Worm (Caenorhabditis elegans) whole organism, L4 larva: Measurements from ENCODE around the gene ZK622.1.
A peak's percentile ranks its signal among the peaks of the same experiment; 100 is the strongest.

Experiments
- D1046.2 ChIP-seq: fragments of 200-800 bp; sonication (Bioruptor generic); IDR thresholded peaks from 2 replicates; pipeline ENCODE4 v1.3.6; 2022; ENCODE audit warnings: missing genetic modification characterization, missing compliant biosample characterization
- F49E8.2 ChIP-seq: sonication (generic microtip); optimal IDR thresholded peaks from 2 replicates; lab custom pipeline; 2016; ENCODE audit warnings: missing compliant biosample characterization, mild to moderate bottlenecking, missing genetic modification characterization, borderline replicate concordance
- T26A8.4 ChIP-seq: fragments of 200-800 bp; sonication (Bioruptor generic); IDR thresholded peaks from 2 replicates; pipeline ENCODE4 v1.3.6; 2022; ENCODE audit warnings: missing genetic modification characterization, missing compliant biosample characterization
- Y105C5A.15 ChIP-seq: fragments of 200-800 bp; sonication (Bioruptor generic); IDR thresholded peaks from 2 replicates; pipeline ENCODE4 v1.3.6; 2022; ENCODE audit warnings: missing genetic modification characterization, missing compliant biosample characterization
- aha-1 ChIP-seq: fragments of 150-350 bp; peaks from one replicate; lab custom pipeline; 2014; ENCODE audit warnings: missing biosample characterization, missing genetic modification characterization
- ama-1 ChIP-seq: fragments of 150-350 bp; optimal IDR thresholded peaks from 2 replicates; lab custom pipeline; 2014; ENCODE audit warnings: inconsistent platforms, mixed read lengths
- attf-4 ChIP-seq: sonication (generic microtip); optimal IDR thresholded peaks from 3 replicates; lab custom pipeline; 2017; ENCODE audit warnings: missing biosample characterization, missing genetic modification characterization
- ceh-20 ChIP-seq: fragments of 200-800 bp; sonication (Bioruptor generic); IDR thresholded peaks from 2 replicates; pipeline ENCODE4 v1.3.6; 2022; ENCODE audit warnings: missing genetic modification reagents, missing genetic modification characterization, missing compliant biosample characterization
- ceh-82 ChIP-seq: sonication (generic microtip); optimal IDR thresholded peaks from 2 replicates; lab custom pipeline; 2017; ENCODE audit warnings: missing biosample characterization, missing genetic modification characterization
- ces-1 ChIP-seq: fragments of 150-350 bp; sonication (generic microtip); optimal IDR thresholded peaks from 4 replicates; lab custom pipeline; 2014; ENCODE audit warnings: missing biosample characterization, missing genetic modification reagents, missing genetic modification characterization
- cey-2 ChIP-seq: sonication (generic microtip); optimal IDR thresholded peaks from 3 replicates; lab custom pipeline; 2017; ENCODE audit warnings: missing genetic modification characterization, mild to moderate bottlenecking, missing compliant biosample characterization, antibody characterized with exemption, borderline replicate concordance; ENCODE audit not compliant: insufficient read depth
- daf-12 ChIP-seq: fragments of 150-350 bp; optimal IDR thresholded peaks from 2 replicates; lab custom pipeline; 2014; ENCODE audit warnings: missing biosample characterization, missing genetic modification reagents, missing genetic modification characterization
- daf-16 ChIP-seq, 3 experiments: sonication (generic microtip); optimal IDR thresholded peaks; 2 replicates each; lab custom pipeline; 2016 to 2017; ENCODE audit warnings: missing genetic modification characterization in 3 of 3, missing genetic modification reagents in 3 of 3, mild to moderate bottlenecking in 2 of 3, missing compliant biosample characterization in 2 of 3, missing biosample characterization in 1 of 3, moderate library complexity in 1 of 3
- dmd-6 ChIP-seq: fragments of 200-800 bp; sonication (Bioruptor generic); IDR thresholded peaks from 2 replicates; pipeline ENCODE4 v1.3.6; 2022; ENCODE audit warnings: missing genetic modification reagents, missing genetic modification characterization, missing compliant biosample characterization
- dmd-9 ChIP-seq: fragments of 200-800 bp; sonication (Bioruptor generic); IDR thresholded peaks from 2 replicates; pipeline ENCODE4 v1.3.6; 2022; ENCODE audit warnings: missing genetic modification reagents, missing genetic modification characterization, missing compliant biosample characterization
- dve-1 ChIP-seq: sonication (generic microtip); optimal IDR thresholded peaks from 2 replicates; lab custom pipeline; 2017; ENCODE audit warnings: antibody characterized with exemption, mild to moderate bottlenecking, missing genetic modification characterization, missing compliant biosample characterization; ENCODE audit not compliant: insufficient read depth
- fkh-10 ChIP-seq: fragments of 150-350 bp; optimal IDR thresholded peaks from 2 replicates; lab custom pipeline; 2014; ENCODE audit warnings: missing biosample characterization, missing genetic modification reagents, missing genetic modification characterization
- fos-1 ChIP-seq: fragments of 150-350 bp; optimal IDR thresholded peaks from 2 replicates; lab custom pipeline; 2014; ENCODE audit warnings: missing biosample characterization, missing genetic modification characterization
- hif-1 ChIP-seq, 2 experiments: sonication (generic microtip); optimal IDR thresholded peaks; 2 replicates each; lab custom pipeline; 2016 to 2017; ENCODE audit warnings: missing compliant biosample characterization in 2 of 2, missing genetic modification characterization in 2 of 2, missing genetic modification reagents in 2 of 2, missing genotype in 2 of 2, mild to moderate bottlenecking in 1 of 2
- hlh-11 ChIP-seq: fragments of 200-800 bp; sonication (Bioruptor generic); optimal IDR thresholded peaks from 2 replicates; lab custom pipeline; 2018; ENCODE audit warnings: mild to moderate bottlenecking, missing genetic modification characterization, missing compliant biosample characterization
- hmg-1.1 ChIP-seq: fragments of 200-800 bp; sonication (Bioruptor generic); IDR thresholded peaks from 2 replicates; pipeline ENCODE4 v1.3.6; 2022; ENCODE audit warnings: missing genetic modification reagents, missing genetic modification characterization, missing compliant biosample characterization
- lin-13 ChIP-seq: fragments of 150-350 bp; optimal IDR thresholded peaks from 2 replicates; lab custom pipeline; 2014; ENCODE audit warnings: missing biosample characterization, missing genetic modification reagents, missing genetic modification characterization
- lsy-2 ChIP-seq, 2 experiments: fragments of 150-350 bp in 1 of 2; sonication (generic microtip) in 1 of 2; optimal IDR thresholded peaks; 2 replicates each; lab custom pipeline; 2014 to 2017; ENCODE audit warnings: missing biosample characterization in 2 of 2, missing genetic modification characterization in 2 of 2
- mdl-1 ChIP-seq, 2 experiments: fragments of 150-350 bp in 1 of 2; sonication (generic microtip) in 1 of 2; optimal IDR thresholded peaks; 2 replicates each; lab custom pipeline; 2014 to 2017; ENCODE audit warnings: missing biosample characterization in 2 of 2, missing genetic modification characterization in 2 of 2
- mdt-29 ChIP-seq: fragments of 200-800 bp; sonication (Bioruptor generic); IDR thresholded peaks from 2 replicates; pipeline ENCODE4 v1.3.6; 2022; ENCODE audit warnings: missing genetic modification reagents, missing genetic modification characterization, missing compliant biosample characterization
- mxl-3 ChIP-seq: fragments of 200-800 bp; sonication (Bioruptor generic); optimal IDR thresholded peaks from 2 replicates; lab custom pipeline; 2018; ENCODE audit warnings: mild to moderate bottlenecking, missing genetic modification characterization, missing compliant biosample characterization
- nhr-102 ChIP-seq: sonication (generic microtip); optimal IDR thresholded peaks from 2 replicates; lab custom pipeline; 2016; ENCODE audit warnings: mild to moderate bottlenecking, missing genetic modification characterization, moderate library complexity, missing compliant biosample characterization
- nhr-11 ChIP-seq: fragments of 150-350 bp; optimal IDR thresholded peaks from 2 replicates; lab custom pipeline; 2014; ENCODE audit warnings: missing biosample characterization, missing genetic modification characterization
- nhr-28 ChIP-seq: fragments of 150-350 bp; optimal IDR thresholded peaks from 2 replicates; lab custom pipeline; 2014; ENCODE audit warnings: missing biosample characterization, missing genetic modification characterization
- nhr-48 ChIP-seq: sonication (generic microtip); optimal IDR thresholded peaks from 2 replicates; lab custom pipeline; 2016; ENCODE audit warnings: mild to moderate bottlenecking, missing genetic modification characterization, missing compliant biosample characterization
- nhr-77 ChIP-seq: fragments of 150-350 bp; optimal IDR thresholded peaks from 2 replicates; lab custom pipeline; 2014; ENCODE audit warnings: missing biosample characterization, missing genetic modification characterization
- pha-4 ChIP-seq, 2 experiments: fragments of 150-350 bp in 1 of 2; fragments of 200-800 bp in 1 of 2; sonication (Bioruptor generic) in 1 of 2; IDR thresholded peaks in 1 of 2; optimal IDR thresholded peaks in 1 of 2; 2 replicates each; pipeline versions ENCODE4 v1.3.6 to Lab custom; 2014 to 2022; ENCODE audit warnings: missing genetic modification characterization in 2 of 2, missing genetic modification reagents in 2 of 2, missing biosample characterization in 1 of 2, missing compliant biosample characterization in 1 of 2
- pqm-1 ChIP-seq: sonication (generic microtip); optimal IDR thresholded peaks from 2 replicates; lab custom pipeline; 2017; ENCODE audit warnings: missing biosample characterization, missing genetic modification characterization
- rbr-2 ChIP-seq: sonication (generic microtip); optimal IDR thresholded peaks from 2 replicates; lab custom pipeline; 2016; ENCODE audit warnings: missing genotype, missing genetic modification characterization, missing compliant biosample characterization
- snpc-1.2 ChIP-seq: fragments of 200-800 bp; sonication (Bioruptor generic); IDR thresholded peaks from 2 replicates; pipeline ENCODE4 v1.3.6; 2022; ENCODE audit warnings: missing genetic modification reagents, missing genetic modification characterization, missing compliant biosample characterization
- unc-62 ChIP-seq, 3 experiments: fragments of 150-350 bp in 1 of 3; sonication (generic microtip); optimal IDR thresholded peaks in 2 of 3; peaks in 1 of 3; 1 replicate in 1 of 3; 2 replicates in 2 of 3; lab custom pipeline; 2014 to 2017; ENCODE audit warnings: missing biosample characterization in 3 of 3, missing genetic modification characterization in 3 of 3, missing genetic modification reagents in 3 of 3, missing genotype in 1 of 3

Gene ZK622.1

ce11 chrII:5310795-5311194, 17.2 kb downstream of the ZK622.1 start:
- peak; percentile 83 for TF ChIP-seq aha-1 (tag; lab: Kevin White, UChicago)
- TF ChIP-seq daf-12, result no peak
- no peak for TF ChIP-seq fos-1
- TF ChIP-seq, all 104 proteins: peak for 1

ce11 chrII:5311746-5312145, 18.1 kb downstream of the ZK622.1 start, which contains the start of gene gcy-12:
TSS of gene gcy-12 (plus strand) at chrII:5312046.
- TF ChIP-seq ceh-20 (GFP tag; lab: Robert Waterston, UW) (no peak), ceh-82 (tag; lab: Kevin White, UChicago) (no peak), attf-4 (tag; lab: Kevin White, UChicago) (no peak), fos-1 (no peak), F49E8.2 (no peak), Y105C5A.15 (GFP tag; lab: Robert Waterston, UW) (no peak), nhr-48 (tag; lab: Kevin White, UChicago) (no peak), mdt-29 (no peak), fkh-10 (GFP tag; lab: Kevin White, UChicago) (no peak), hmg-1.1 (GFP tag; lab: Robert Waterston, UW) (no peak), snpc-1.2 (GFP tag; lab: Robert Waterston, UW) (no peak), D1046.2 (GFP tag; lab: Robert Waterston, UW) (no peak), nhr-11 (no peak), pha-4 (GFP tag; IDR thresholded peaks at IDR 0.05; lab: Robert Waterston, UW) (no peak), pha-4 (tag; optimal IDR thresholded peaks at IDR 0.05; lab: Kevin White, UChicago) (no peak), mdl-1 (tag; optimal IDR thresholded peaks at IDR 0.05; lab: Kevin White, UChicago) (no peak), lsy-2 (tag; optimal IDR thresholded peaks at IDR 0.05; lab: Kevin White, UChicago) (no peak), dmd-9 (GFP tag; lab: Robert Waterston, UW) (no peak), ces-1 (GFP tag; lab: Kevin White, UChicago) (no peak)
- TF ChIP-seq, all 104 proteins: peak for 0

- no peak for TF ChIP-seq mdl-1 (tag; optimal IDR thresholded peaks at IDR 0.05; lab: Kevin White, UChicago)
- TF ChIP-seq ama-1 (lab: Kevin White, UChicago), result no peak
- TF ChIP-seq nhr-28 (tag; lab: Kevin White, UChicago), result peak; percentile 97
- peak in 1 of 2 experiments; percentile 97 for TF ChIP-seq unc-62 (GFP tag; optimal IDR thresholded peaks at IDR 0.05 in 1 of 2; lab: Kevin White, UChicago)
- TF ChIP-seq unc-62 (tag; optimal IDR thresholded peaks at IDR 0.05; lab: Kevin White, UChicago), result no peak
- TF ChIP-seq mxl-3 (GFP tag; lab: Kevin White, UChicago), result peak; percentile 6
- TF ChIP-seq rbr-2 (tag; lab: Kevin White, UChicago), result peak; percentile 7
- peak; percentile 56 for TF ChIP-seq dve-1 (tag; lab: Kevin White, UChicago)
- no peak for TF ChIP-seq Y105C5A.15 (GFP tag; lab: Robert Waterston, UW)
- TF ChIP-seq aha-1 (tag; lab: Kevin White, UChicago), result peak; percentile 52
- TF ChIP-seq lin-13 (GFP tag; lab: Kevin White, UChicago), result peak; percentile 3
- no peak for TF ChIP-seq pha-4 (GFP tag; IDR thresholded peaks at IDR 0.05; lab: Robert Waterston, UW)
- TF ChIP-seq pha-4 (tag; optimal IDR thresholded peaks at IDR 0.05; lab: Kevin White, UChicago), result peak; percentile 81
- no peak for TF ChIP-seq nhr-102 (tag; lab: Kevin White, UChicago)
- peak; percentile 99 for TF ChIP-seq nhr-77
- peak; percentile 62; the same call in 1 of the 2 replicates for TF ChIP-seq dmd-6
- TF ChIP-seq T26A8.4 (GFP tag; lab: Robert Waterston, UW), result 0 out of 2 replicates have a peak, but pooled peaks have one; percentile 27
- TF ChIP-seq hlh-11 (tag; lab: Kevin White, UChicago), result peak; percentile 31
- peak; percentile 70 for TF ChIP-seq pqm-1 (tag; lab: Kevin White, UChicago)
- TF ChIP-seq daf-16 (GFP tag; optimal IDR thresholded peaks at IDR 0.05; lab: Kevin White, UChicago), result no peak
- peak; percentile 56 for TF ChIP-seq daf-16 (tag; optimal IDR thresholded peaks at IDR 0.05; lab: Kevin White, UChicago)
- TF ChIP-seq cey-2, result peak; percentile 34
- peak in 1 of 2 experiments; percentile 10 for TF ChIP-seq hif-1 (tag; optimal IDR thresholded peaks at IDR 0.05; lab: Kevin White, UChicago)
These were observed 26.8 kb downstream of the ZK622.1 start for ce11 chrII:5320205-5320951.
